Worm (Caenorhabditis elegans) whole organism, midembryonic: Measurements from ENCODE around the gene emre-1.

ENCODE experiments used
- flt-1 ChIP-seq: fragments of 200-800 bp; sonication (Bioruptor generic); IDR thresholded peaks from 2 replicates; pipeline ENCODE4 v1.3.6; 2022; ENCODE audit warnings: missing genetic modification characterization, missing compliant biosample characterization
- klf-2 ChIP-seq: fragments of 200-800 bp; sonication (Bioruptor generic); conservative IDR thresholded peaks from 2 replicates; pipeline ENCODE4 v1.3.6; 2022; ENCODE audit warnings: missing genetic modification reagents, missing genetic modification characterization, missing compliant biosample characterization
- med-1 ChIP-seq: sonication (generic microtip); optimal IDR thresholded peaks from 2 replicates; lab custom pipeline; 2017; ENCODE audit warnings: missing genetic modification characterization, mild to moderate bottlenecking, missing compliant biosample characterization, antibody characterized with exemption, missing genetic modification reagents; ENCODE audit not compliant: insufficient read depth
- ref-1 ChIP-seq: fragments of 200-800 bp; sonication (Bioruptor generic); conservative IDR thresholded peaks from 2 replicates; pipeline ENCODE4 v1.3.6; 2022; ENCODE audit warnings: missing genetic modification reagents, missing genetic modification characterization, missing compliant biosample characterization
- tab-1 ChIP-seq: fragments of 200-800 bp; sonication (Bioruptor generic); IDR thresholded peaks from 2 replicates; pipeline ENCODE4 v1.3.6; 2022; ENCODE audit warnings: missing genetic modification characterization, missing compliant biosample characterization
- ztf-29 ChIP-seq: fragments of 200-800 bp; sonication (Bioruptor generic); IDR thresholded peaks from 2 replicates; pipeline ENCODE4 v1.3.6; 2022; ENCODE audit warnings: missing genetic modification reagents, missing genetic modification characterization, missing compliant biosample characterization

DNA sequence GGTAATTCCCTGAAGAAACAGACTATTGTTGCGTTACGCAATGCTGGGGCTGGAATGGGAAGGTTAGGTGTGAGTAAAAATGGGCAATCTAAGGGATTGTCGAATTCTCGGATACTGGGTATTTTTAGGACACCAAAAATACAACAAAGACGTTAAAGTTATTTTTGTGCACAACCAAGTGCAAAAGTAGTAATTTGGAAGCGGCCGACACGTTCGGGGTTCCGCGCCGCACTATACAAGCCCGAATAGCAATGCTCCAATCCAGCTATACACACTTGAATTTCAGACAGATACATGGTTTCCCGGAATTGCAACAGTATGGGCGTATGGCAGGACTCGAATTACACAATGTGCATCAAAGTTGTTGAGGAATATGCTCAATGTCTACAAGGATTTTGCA lies 48.5 kb downstream of the emre-1 start:
- TF ChIP-seq tab-1 (GFP tag; lab: Robert Waterston, UW) (no peak), ztf-29 (no peak), flt-1 (GFP tag; lab: Robert Waterston, UW) (no peak), klf-2 (GFP tag; lab: Robert Waterston, UW) (no peak), med-1 (GFP tag; lab: Kevin White, UChicago) (no peak), ref-1 (no peak)
